Worm (Caenorhabditis elegans) whole organism, L4 larva: Measurements from ENCODE around the gene clec-208.

Experiments
- aha-1 ChIP-seq: fragments of 150-350 bp; peaks from one replicate; lab custom pipeline; 2014; ENCODE audit warnings: missing biosample characterization, missing genetic modification characterization
- ama-1 ChIP-seq: fragments of 150-350 bp; optimal IDR thresholded peaks from 2 replicates; lab custom pipeline; 2014; ENCODE audit warnings: inconsistent platforms, mixed read lengths
- ceh-82 ChIP-seq: sonication (generic microtip); optimal IDR thresholded peaks from 2 replicates; lab custom pipeline; 2017; ENCODE audit warnings: missing biosample characterization, missing genetic modification characterization
- ces-1 ChIP-seq: fragments of 150-350 bp; sonication (generic microtip); optimal IDR thresholded peaks from 4 replicates; lab custom pipeline; 2014; ENCODE audit warnings: missing biosample characterization, missing genetic modification reagents, missing genetic modification characterization
- ctbp-1 ChIP-seq: fragments of 200-800 bp; sonication (Bioruptor generic); IDR thresholded peaks from 2 replicates; pipeline ENCODE4 v1.3.6; 2022; ENCODE audit warnings: missing genetic modification reagents, missing genetic modification characterization, missing compliant biosample characterization
- lin-29 ChIP-seq: fragments of 200-800 bp; sonication (Bioruptor generic); IDR thresholded peaks from 2 replicates; pipeline ENCODE4 v1.3.6; 2022; ENCODE audit warnings: missing genetic modification reagents, missing genetic modification characterization, missing compliant biosample characterization
- mep-1 ChIP-seq: fragments of 150-350 bp; sonication (generic microtip); optimal IDR thresholded peaks from 3 replicates; lab custom pipeline; 2014; ENCODE audit warnings: missing biosample characterization, missing genetic modification characterization
- nhr-102 ChIP-seq: sonication (generic microtip); optimal IDR thresholded peaks from 2 replicates; lab custom pipeline; 2016; ENCODE audit warnings: mild to moderate bottlenecking, missing genetic modification characterization, moderate library complexity, missing compliant biosample characterization
- nhr-11 ChIP-seq: fragments of 150-350 bp; optimal IDR thresholded peaks from 2 replicates; lab custom pipeline; 2014; ENCODE audit warnings: missing biosample characterization, missing genetic modification characterization
- nhr-237 ChIP-seq: sonication (generic microtip); optimal IDR thresholded peaks from 2 replicates; lab custom pipeline; 2017; ENCODE audit warnings: missing biosample characterization, missing genetic modification characterization
- skn-1 ChIP-seq: fragments of 150-350 bp; optimal IDR thresholded peaks from 2 replicates; lab custom pipeline; 2014; ENCODE audit warnings: missing biosample characterization, missing genetic modification characterization
- snpc-4 ChIP-seq: fragments of 150-350 bp; optimal IDR thresholded peaks from 2 replicates; lab custom pipeline; 2014; ENCODE audit warnings: missing biosample characterization, missing genetic modification characterization
- unc-39 ChIP-seq: sonication (generic microtip); optimal IDR thresholded peaks from 2 replicates; lab custom pipeline; 2017; ENCODE audit warnings: missing biosample characterization, missing genetic modification characterization
- unc-62 ChIP-seq, 3 experiments: fragments of 150-350 bp in 1 of 3; sonication (generic microtip); optimal IDR thresholded peaks in 2 of 3; peaks in 1 of 3; 1 replicate in 1 of 3; 2 replicates in 2 of 3; lab custom pipeline; 2014 to 2017; ENCODE audit warnings: missing biosample characterization in 3 of 3, missing genetic modification characterization in 3 of 3, missing genetic modification reagents in 3 of 3, missing genotype in 1 of 3

- no peak for TF ChIP-seq ctbp-1
- TF ChIP-seq nhr-237 (tag; lab: Kevin White, UChicago), result no peak
- TF ChIP-seq snpc-4, result no peak
- TF ChIP-seq ama-1 (lab: Kevin White, UChicago), result no peak
- TF ChIP-seq nhr-11 (tag; lab: Kevin White, UChicago), result no peak
- TF ChIP-seq ceh-82 (tag; lab: Kevin White, UChicago), result no peak
- no peak for TF ChIP-seq unc-39
- TF ChIP-seq skn-1 (tag; lab: Kevin White, UChicago), result no peak
- TF ChIP-seq lin-29 (GFP tag; lab: Robert Waterston, UW), result no peak
- no peak for TF ChIP-seq nhr-102 (tag; lab: Kevin White, UChicago)
- no peak for TF ChIP-seq mep-1 (tag; lab: Kevin White, UChicago)
- no peak for TF ChIP-seq aha-1 (tag; lab: Kevin White, UChicago)
- no peak for TF ChIP-seq unc-62 (GFP tag; optimal IDR thresholded peaks at IDR 0.05 in 1 of 2; lab: Kevin White, UChicago)
- no peak for TF ChIP-seq unc-62 (tag; optimal IDR thresholded peaks at IDR 0.05; lab: Kevin White, UChicago)
- no peak for TF ChIP-seq ces-1 (GFP tag; lab: Kevin White, UChicago)
Observed at ce11 chrV:2103118-2103517, 5.4 kb downstream of the clec-208 start, which contains the start of gene F36F12.1.
